Worm (Caenorhabditis elegans): ENCODE measurements around the gene Y49F6C.7.

DNA sequence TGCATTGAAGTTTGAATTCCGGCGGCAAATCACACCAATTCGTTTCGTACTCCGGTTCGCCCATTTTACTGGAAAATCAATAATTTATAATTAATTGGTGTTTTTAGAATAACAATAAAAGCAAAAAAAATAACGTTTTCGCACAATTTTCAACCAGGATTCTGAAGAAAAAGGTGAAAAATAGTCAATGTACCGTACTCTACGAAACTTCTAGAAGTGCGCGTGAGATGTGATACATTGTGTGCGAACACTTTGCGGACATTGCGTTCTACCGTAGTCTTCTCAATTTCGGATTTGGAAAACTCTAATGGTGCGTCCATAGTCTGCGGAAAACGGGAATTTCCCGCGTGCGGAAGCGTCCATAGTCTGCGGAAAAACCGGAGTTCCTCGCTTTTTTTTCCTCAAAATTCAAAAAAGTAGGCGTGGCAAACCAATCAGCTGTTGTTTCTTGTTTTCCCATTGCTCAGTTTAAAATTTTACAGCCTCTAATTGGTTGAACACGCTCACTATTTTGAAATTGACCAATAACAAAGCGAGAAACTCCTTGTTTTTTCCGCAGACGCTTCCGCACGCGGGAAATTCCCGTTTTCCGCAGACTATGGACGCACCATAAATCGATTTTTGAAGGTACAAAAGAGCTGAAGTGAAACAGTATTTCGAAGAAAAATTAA lies 19.9 kb downstream of the Y49F6C.7 start, which contains the start of the genes F14D2.14 and bath-29:
- TF ChIP-seq zip-2 (tag; optimal IDR thresholded peaks at IDR 0.05) (no peak), lin-13 (GFP tag; optimal IDR thresholded peaks at IDR 0.05) (no peak), ztf-11 (tag; optimal IDR thresholded peaks at IDR 0.05) (no peak), T20F7.1 (GFP tag; optimal IDR thresholded peaks at IDR 0.05) (no peak), lsy-2 (tag; optimal IDR thresholded peaks at IDR 0.05) (no peak), skn-1 (tag; optimal IDR thresholded peaks at IDR 0.05) (no peak)
